Fruit fly (Drosophila melanogaster) whole organism, wandering third instar larva: Measurements from ENCODE around the gene Trax.
A peak's percentile ranks its signal among the peaks of the same experiment; 100 is the strongest.

ENCODE experiments used
- Abd-B ChIP-seq: fragments of >200 bp; optimal IDR thresholded peaks from 2 replicates; lab custom pipeline; 2017; ENCODE audit warnings: missing biosample characterization, missing genetic modification characterization
- Myc ChIP-seq: fragments of >200 bp; optimal IDR thresholded peaks from 2 replicates; lab custom pipeline; 2017
- OdsH ChIP-seq: fragments of 200-800 bp; sonication (Bioruptor generic); optimal IDR thresholded peaks from 2 replicates; lab custom pipeline; 2016; ENCODE audit warnings: missing biosample characterization, mild to moderate bottlenecking, missing genetic modification characterization
- lola ChIP-seq: fragments of >200 bp; optimal IDR thresholded peaks from 2 replicates; lab custom pipeline; 2017; ENCODE audit warnings: missing biosample characterization, missing genetic modification characterization
- rgr ChIP-seq: fragments of 200-800 bp; sonication (Bioruptor generic); optimal IDR thresholded peaks from 3 replicates; lab custom pipeline; 2016; ENCODE audit warnings: missing biosample characterization, mild to moderate bottlenecking, missing genetic modification characterization
- sv ChIP-seq: fragments of 200-800 bp; sonication (Bioruptor generic); optimal IDR thresholded peaks from 3 replicates; lab custom pipeline; 2016; ENCODE audit warnings: missing biosample characterization, missing genetic modification characterization
- woc ChIP-seq: sonication (Bioruptor generic); optimal IDR thresholded peaks from 2 replicates; lab custom pipeline; 2016; ENCODE audit warnings: missing biosample characterization, mild to moderate bottlenecking, missing genetic modification characterization

DNA sequence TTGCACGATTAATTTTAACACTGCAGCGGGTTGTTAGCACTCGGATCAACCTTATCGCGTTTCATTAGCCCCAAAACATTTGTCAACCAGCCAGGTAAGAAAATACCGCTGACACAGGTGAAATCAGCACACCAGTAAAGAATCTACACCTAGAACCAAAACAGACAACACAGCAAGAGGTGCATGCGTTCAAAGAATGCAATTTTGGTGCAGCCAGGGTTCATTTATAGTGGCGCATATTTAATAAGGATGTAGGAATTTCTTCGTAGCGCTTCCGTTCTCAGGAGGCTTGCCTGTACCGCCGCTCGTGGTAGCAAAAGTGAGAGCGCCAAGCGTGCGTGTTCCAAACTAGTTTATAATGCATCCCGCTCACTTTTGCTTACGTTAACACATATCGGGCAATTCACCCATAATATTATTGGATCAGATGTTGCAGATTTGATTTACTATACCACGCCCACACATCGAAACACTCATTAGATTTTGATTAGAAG is 19.0 kb upstream of the Trax start:
- TF ChIP-seq rgr: no peak
- no peak for TF ChIP-seq sv
- TF ChIP-seq Myc (lab: Kevin White, UChicago): no peak
- no peak for TF ChIP-seq Abd-B
- peak; percentile 12 for TF ChIP-seq OdsH
- no peak for TF ChIP-seq lola (GFP tag; lab: Kevin White, UChicago)
- TF ChIP-seq woc (GFP tag; lab: Kevin White, UChicago): no peak
